Fruit fly (Drosophila melanogaster): ENCODE measurements around the gene CG42324.

CG42324 gene

DNA sequence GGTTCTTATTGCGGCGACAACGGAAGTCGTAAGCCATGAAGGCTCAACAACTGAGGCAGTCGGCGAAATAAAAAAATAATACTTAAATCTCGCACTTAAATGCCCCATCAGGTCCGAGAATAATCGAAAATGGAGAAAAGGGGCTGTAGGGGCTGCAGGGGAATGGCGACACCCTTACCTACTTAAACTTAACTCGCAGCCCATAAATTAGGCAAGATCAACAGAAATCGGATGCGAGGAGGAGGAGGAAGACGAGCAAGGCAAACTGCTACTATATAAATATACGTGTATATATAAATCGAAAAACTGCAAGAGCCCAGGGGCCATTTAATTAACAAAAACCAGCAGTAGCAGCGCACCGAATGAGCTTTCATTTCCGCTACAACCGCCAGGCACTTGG is 32.6 kb upstream of the CG42324 start:
- TF ChIP-seq Vsx2 (GFP tag; optimal IDR thresholded peaks at IDR 0.05; ENCODE audit: partially characterized antibody) = no peak
- TF ChIP-seq GATAd (GFP tag; optimal IDR thresholded peaks at IDR 0.05) = no peak
- TF ChIP-seq br (GFP tag; optimal IDR thresholded peaks at IDR 0.05) = no peak
- TF ChIP-seq foxo (GFP tag; optimal IDR thresholded peaks at IDR 0.05) = no peak
- no peak for TF ChIP-seq CrebA (GFP tag; optimal IDR thresholded peaks at IDR 0.05; ENCODE audit: borderline replicate concordance)
- no peak for TF ChIP-seq Dif (GFP tag; optimal IDR thresholded peaks at IDR 0.05; ENCODE audit: partially characterized antibody)
- TF ChIP-seq fru (GFP tag; optimal IDR thresholded peaks at IDR 0.05) = no peak
- TF ChIP-seq N (GFP tag; optimal IDR thresholded peaks at IDR 0.05) = no peak
- no peak for TF ChIP-seq tai (GFP tag; optimal IDR thresholded peaks at IDR 0.05)
- no peak for TF ChIP-seq usp (GFP tag; optimal IDR thresholded peaks at IDR 0.05)

DNA sequence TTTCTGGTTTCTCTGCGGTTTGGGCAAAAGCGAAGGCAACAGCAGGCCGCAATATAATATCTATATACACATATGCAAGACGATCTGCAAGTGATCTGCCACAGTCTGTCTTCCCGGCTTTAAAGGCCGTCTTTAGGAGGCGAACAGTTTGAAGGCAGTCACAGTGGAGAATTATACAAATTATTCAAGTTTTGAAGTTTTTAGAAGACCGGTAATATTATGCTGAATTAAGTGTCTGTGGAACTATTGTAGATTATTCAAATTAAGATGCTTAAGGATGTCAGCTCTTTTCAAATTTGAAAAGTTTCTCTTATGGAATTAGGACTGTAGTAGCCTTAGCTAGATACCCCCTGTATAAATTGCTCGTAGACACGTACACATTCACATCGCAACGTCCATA is 32.1 kb upstream of the CG42324 start:
- TF ChIP-seq Hnf4 (GFP tag; optimal IDR thresholded peaks at IDR 0.05) (no peak), sage (GFP tag; optimal IDR thresholded peaks at IDR 0.05) (no peak), Hr83 (GFP tag; optimal IDR thresholded peaks at IDR 0.05; ENCODE audit: poor library complexity, severe bottlenecking) (no peak), lola (GFP tag; optimal IDR thresholded peaks at IDR 0.05) (no peak), N (GFP tag; optimal IDR thresholded peaks at IDR 0.05) (no peak), woc (GFP tag; optimal IDR thresholded peaks at IDR 0.05) (peak; percentile 18), foxo (GFP tag; optimal IDR thresholded peaks at IDR 0.05) (peak in 1 of 2 experiments; percentile 11), Hr78 (GFP tag; optimal IDR thresholded peaks at IDR 0.05) (no peak), Dfd (GFP tag; optimal IDR thresholded peaks at IDR 0.05) (no peak), GATAd (GFP tag; optimal IDR thresholded peaks at IDR 0.05) (no peak), pan (optimal IDR thresholded peaks at IDR 0.05) (no peak)

DNA sequence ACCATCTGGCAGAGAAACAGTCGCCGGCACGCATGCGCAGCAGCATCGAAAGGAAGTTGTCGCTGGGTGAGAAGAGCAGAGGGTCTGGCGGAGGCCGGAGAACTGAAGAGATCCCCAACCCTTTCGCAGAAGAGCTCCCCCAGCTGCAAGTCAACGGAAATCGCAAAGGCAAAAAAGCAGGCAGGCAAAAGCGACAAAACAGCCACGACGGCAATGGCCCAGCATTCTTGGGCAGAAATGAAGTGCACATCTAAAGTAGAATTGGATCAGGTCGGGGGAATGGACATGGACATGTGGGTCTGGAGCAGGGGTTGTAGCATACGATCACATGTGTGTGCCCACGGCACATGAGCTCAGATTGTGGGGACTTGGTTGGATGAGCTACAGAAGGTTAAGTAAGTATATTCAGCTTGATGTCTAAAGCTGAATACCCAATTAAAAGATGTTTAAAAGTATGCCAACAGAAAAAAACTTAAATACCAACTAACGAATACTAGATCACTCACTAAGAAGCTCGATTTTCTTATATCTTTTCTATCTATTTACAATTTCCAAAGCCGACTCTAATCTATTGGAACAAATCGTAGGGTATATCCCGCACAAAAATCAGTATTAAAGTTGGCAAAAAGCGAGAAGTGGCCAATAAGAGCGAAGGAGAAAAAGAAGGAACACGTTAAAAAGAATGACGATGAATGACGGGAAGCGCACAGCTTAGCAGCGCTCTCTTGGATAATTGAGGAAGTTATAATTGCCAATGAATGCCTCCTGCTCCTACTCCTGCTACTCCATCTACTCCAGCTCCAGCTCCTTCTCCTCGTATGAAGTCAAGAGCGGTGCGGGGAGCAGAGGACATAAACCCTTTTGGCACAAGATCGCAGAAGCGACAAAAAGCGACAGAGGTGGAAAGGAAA is 30.2 kb upstream of the CG42324 start:
- TF ChIP-seq fru (GFP tag; optimal IDR thresholded peaks at IDR 0.05) (peak; percentile 38), rgr (GFP tag; optimal IDR thresholded peaks at IDR 0.05) (peak; percentile 57), usp (GFP tag; optimal IDR thresholded peaks at IDR 0.05) (no peak), Rel (GFP tag; optimal IDR thresholded peaks at IDR 0.05) (no peak), Rel (tag; optimal IDR thresholded peaks at IDR 0.05) (no peak), foxo (GFP tag; optimal IDR thresholded peaks at IDR 0.05) (peak in 1 of 2 experiments; percentile 19), Sp1 (GFP tag; optimal IDR thresholded peaks at IDR 0.05) (peak; percentile 49), dsf (GFP tag; optimal IDR thresholded peaks at IDR 0.05; ENCODE audit: borderline replicate concordance) (no peak), CrebA (GFP tag; optimal IDR thresholded peaks at IDR 0.05; ENCODE audit: borderline replicate concordance) (peak; percentile 19), psq (GFP tag; optimal IDR thresholded peaks at IDR 0.05) (peak; percentile 70), GATAd (GFP tag; optimal IDR thresholded peaks at IDR 0.05) (no peak), h (GFP tag; optimal IDR thresholded peaks at IDR 0.05) (peak; percentile 72), dl (GFP tag; optimal IDR thresholded peaks at IDR 0.05; ENCODE audit: insufficient read depth in 1 of 2, partially characterized antibody in 2 of 2) (peak; percentile 41 to 45), Vsx2 (GFP tag; optimal IDR thresholded peaks at IDR 0.05; ENCODE audit: partially characterized antibody) (peak; percentile 95), Dif (GFP tag; optimal IDR thresholded peaks at IDR 0.05; ENCODE audit: partially characterized antibody) (peak; percentile 70), pan (optimal IDR thresholded peaks at IDR 0.05) (no peak), br (GFP tag; optimal IDR thresholded peaks at IDR 0.05) (peak; percentile 10), OdsH (GFP tag; optimal IDR thresholded peaks at IDR 0.05) (peak; percentile 48), ey (GFP tag; optimal IDR thresholded peaks at IDR 0.05) (peak; percentile 71), Dfd (GFP tag; optimal IDR thresholded peaks at IDR 0.05) (no peak), HLH106 (tag; optimal IDR thresholded peaks at IDR 0.05) (peak; percentile 41), woc (GFP tag; optimal IDR thresholded peaks at IDR 0.05) (peak; percentile 38)

dm6 chr3L:3442751-3443524 is 29.3 kb upstream of the CG42324 start:
- TF ChIP-seq h (GFP tag; optimal IDR thresholded peaks at IDR 0.05) = peak; percentile 4
- peak; percentile 46 for TF ChIP-seq rgr (GFP tag; optimal IDR thresholded peaks at IDR 0.05)
- TF ChIP-seq Myc (optimal IDR thresholded peaks at IDR 0.05) = no peak
- TF ChIP-seq fru (GFP tag; optimal IDR thresholded peaks at IDR 0.05) = peak; percentile 6
- TF ChIP-seq Hr78 (GFP tag; optimal IDR thresholded peaks at IDR 0.05) = no peak
- peak; percentile 7 for TF ChIP-seq dmrt93B (GFP tag; optimal IDR thresholded peaks at IDR 0.05)
- TF ChIP-seq Abd-B (GFP tag; optimal IDR thresholded peaks at IDR 0.05) = no peak
- TF ChIP-seq pan (optimal IDR thresholded peaks at IDR 0.05) = no peak
- TF ChIP-seq brk (GFP tag; optimal IDR thresholded peaks at IDR 0.05) = peak; percentile 5
- TF ChIP-seq sage (GFP tag; optimal IDR thresholded peaks at IDR 0.05) = no peak
- TF ChIP-seq br (GFP tag; optimal IDR thresholded peaks at IDR 0.05) = no peak
- TF ChIP-seq CG32264 (GFP tag; optimal IDR thresholded peaks at IDR 0.05) = no peak
- TF ChIP-seq OdsH (GFP tag; optimal IDR thresholded peaks at IDR 0.05) = peak; percentile 46
- no peak for TF ChIP-seq N (GFP tag; optimal IDR thresholded peaks at IDR 0.05)
- no peak for TF ChIP-seq psq (GFP tag; optimal IDR thresholded peaks at IDR 0.05)
- no peak for TF ChIP-seq dsf (GFP tag; optimal IDR thresholded peaks at IDR 0.05; ENCODE audit: borderline replicate concordance)
- TF ChIP-seq Hr83 (GFP tag; optimal IDR thresholded peaks at IDR 0.05; ENCODE audit: poor library complexity, severe bottlenecking) = peak; percentile 95
- no peak for TF ChIP-seq Hnf4 (GFP tag; optimal IDR thresholded peaks at IDR 0.05)
- peak; percentile 21 for TF ChIP-seq jim (GFP tag; optimal IDR thresholded peaks at IDR 0.05)
- no peak for TF ChIP-seq lola (GFP tag; optimal IDR thresholded peaks at IDR 0.05)
- TF ChIP-seq usp (GFP tag; optimal IDR thresholded peaks at IDR 0.05) = no peak
- TF ChIP-seq tai (GFP tag; optimal IDR thresholded peaks at IDR 0.05) = peak; percentile 34
